Worm (Caenorhabditis elegans) whole organism, late embryonic: ENCODE data around the gene klp-11.
"Not testable (repeated sequence)": the region's sequence is repeated elsewhere in the genome, so short reads cannot be mapped to it uniquely, and the experiment has no call there.

ENCODE experiments used
- T23F11.4 ChIP-seq: fragments of 200-800 bp; sonication (Bioruptor generic); optimal IDR thresholded peaks from 2 replicates; lab custom pipeline; 2018; ENCODE audit warnings: mild to moderate bottlenecking, missing genetic modification characterization, missing compliant biosample characterization
- Y22D7AL.16 ChIP-seq: sonication (generic microtip); optimal IDR thresholded peaks from 2 replicates; lab custom pipeline; 2016; ENCODE audit warnings: missing genetic modification characterization, missing compliant biosample characterization
- ahr-1 ChIP-seq: sonication (generic microtip); optimal IDR thresholded peaks from 2 replicates; lab custom pipeline; 2016; ENCODE audit warnings: missing genetic modification characterization, missing compliant biosample characterization
- ceh-18 ChIP-seq: sonication (generic microtip); optimal IDR thresholded peaks from 2 replicates; lab custom pipeline; 2016; ENCODE audit warnings: missing genetic modification characterization, missing compliant biosample characterization
- ceh-31 ChIP-seq: sonication (generic microtip); optimal IDR thresholded peaks from 2 replicates; lab custom pipeline; 2016; ENCODE audit warnings: missing genetic modification characterization, missing compliant biosample characterization
- dve-1 ChIP-seq: sonication (generic microtip); optimal IDR thresholded peaks from 2 replicates; lab custom pipeline; 2017; ENCODE audit warnings: antibody characterized with exemption, mild to moderate bottlenecking, missing genetic modification characterization, missing compliant biosample characterization
- elt-2 ChIP-seq: sonication (generic microtip); optimal IDR thresholded peaks from 2 replicates; lab custom pipeline; 2016; ENCODE audit warnings: missing genetic modification reagents, missing genetic modification characterization, missing compliant biosample characterization
- elt-4 ChIP-seq: sonication (generic microtip); optimal IDR thresholded peaks from 2 replicates; lab custom pipeline; 2016; ENCODE audit warnings: missing genetic modification characterization, missing compliant biosample characterization
- eyg-1 ChIP-seq: sonication (generic microtip); optimal IDR thresholded peaks from 2 replicates; lab custom pipeline; 2016; ENCODE audit warnings: missing genotype, missing genetic modification characterization, missing compliant biosample characterization
- fax-1 ChIP-seq: sonication (generic microtip); optimal IDR thresholded peaks from 2 replicates; lab custom pipeline; 2016; ENCODE audit warnings: missing genotype, missing genetic modification characterization, missing compliant biosample characterization
- fkh-6 ChIP-seq: sonication (generic microtip); optimal IDR thresholded peaks from 2 replicates; lab custom pipeline; 2016; ENCODE audit warnings: missing genetic modification characterization, missing compliant biosample characterization
- hlh-15 ChIP-seq: sonication (generic microtip); optimal IDR thresholded peaks from 2 replicates; lab custom pipeline; 2016; ENCODE audit warnings: missing genetic modification characterization, missing compliant biosample characterization
- hlh-6 ChIP-seq: sonication (generic microtip); optimal IDR thresholded peaks from 2 replicates; lab custom pipeline; 2016; ENCODE audit warnings: missing genotype, missing genetic modification characterization, missing compliant biosample characterization
- hlh-8 ChIP-seq: sonication (generic microtip); optimal IDR thresholded peaks from 2 replicates; lab custom pipeline; 2016; ENCODE audit warnings: missing genotype, missing genetic modification characterization, missing compliant biosample characterization
- lin-11 ChIP-seq: fragments of 200-800 bp; sonication (Bioruptor generic); optimal IDR thresholded peaks from 2 replicates; lab custom pipeline; 2018; ENCODE audit warnings: mild to moderate bottlenecking, missing genetic modification characterization, missing compliant biosample characterization
- mec-3 ChIP-seq: sonication (generic microtip); optimal IDR thresholded peaks from 2 replicates; lab custom pipeline; 2016; ENCODE audit warnings: borderline replicate concordance, missing genetic modification characterization, missing compliant biosample characterization
- nhr-11 ChIP-seq: fragments of 150-350 bp; optimal IDR thresholded peaks from 2 replicates; lab custom pipeline; 2014; ENCODE audit warnings: missing biosample characterization, missing genetic modification characterization
- npax-4 ChIP-seq: sonication (generic microtip); optimal IDR thresholded peaks from 2 replicates; lab custom pipeline; 2016; ENCODE audit warnings: missing genetic modification characterization, missing compliant biosample characterization
- pat-9 ChIP-seq: fragments of 200-800 bp; sonication (Bioruptor generic); optimal IDR thresholded peaks from 2 replicates; lab custom pipeline; 2018; ENCODE audit warnings: mild to moderate bottlenecking, missing genetic modification characterization, moderate library complexity, missing compliant biosample characterization
- pax-1 ChIP-seq: fragments of 150-350 bp; optimal IDR thresholded peaks from 2 replicates; lab custom pipeline; 2014; ENCODE audit warnings: missing biosample characterization, missing genetic modification characterization
- pqm-1 ChIP-seq: sonication (generic microtip); optimal IDR thresholded peaks from 2 replicates; lab custom pipeline; 2016; ENCODE audit warnings: missing genetic modification characterization, missing compliant biosample characterization
- ref-2 ChIP-seq: sonication (generic microtip); optimal IDR thresholded peaks from 2 replicates; lab custom pipeline; 2016; ENCODE audit warnings: missing genetic modification characterization, missing compliant biosample characterization
- sox-4 ChIP-seq: sonication (generic microtip); optimal IDR thresholded peaks from 2 replicates; lab custom pipeline; 2017; ENCODE audit warnings: mild to moderate bottlenecking, missing genetic modification characterization, inconsistent platforms, missing compliant biosample characterization
- syd-9 ChIP-seq: sonication (generic microtip); optimal IDR thresholded peaks from 2 replicates; lab custom pipeline; 2016; ENCODE audit warnings: mild to moderate bottlenecking, missing genetic modification characterization, moderate library complexity, missing compliant biosample characterization
- tbx-2 ChIP-seq: sonication (generic microtip); optimal IDR thresholded peaks from 2 replicates; lab custom pipeline; 2016; ENCODE audit warnings: missing genetic modification characterization, missing compliant biosample characterization
- tbx-7 ChIP-seq: sonication (generic microtip); optimal IDR thresholded peaks from 2 replicates; lab custom pipeline; 2016; ENCODE audit warnings: missing genotype, missing genetic modification characterization, missing compliant biosample characterization
- ttx-3 ChIP-seq: sonication (generic microtip); optimal IDR thresholded peaks from 2 replicates; lab custom pipeline; 2016; ENCODE audit warnings: missing genetic modification reagents, missing genetic modification characterization, missing compliant biosample characterization
- unc-42 ChIP-seq: sonication (generic microtip); optimal IDR thresholded peaks from 2 replicates; lab custom pipeline; 2016; ENCODE audit warnings: missing genotype, missing genetic modification characterization, missing compliant biosample characterization
- unc-55 ChIP-seq: sonication (generic microtip); optimal IDR thresholded peaks from 2 replicates; lab custom pipeline; 2017; ENCODE audit warnings: missing biosample characterization, missing genetic modification reagents, missing genetic modification characterization
- zip-5 ChIP-seq: sonication (generic microtip); optimal IDR thresholded peaks from 2 replicates; lab custom pipeline; 2016; ENCODE audit warnings: missing genetic modification characterization, missing compliant biosample characterization

The klp-11 gene

DNA sequence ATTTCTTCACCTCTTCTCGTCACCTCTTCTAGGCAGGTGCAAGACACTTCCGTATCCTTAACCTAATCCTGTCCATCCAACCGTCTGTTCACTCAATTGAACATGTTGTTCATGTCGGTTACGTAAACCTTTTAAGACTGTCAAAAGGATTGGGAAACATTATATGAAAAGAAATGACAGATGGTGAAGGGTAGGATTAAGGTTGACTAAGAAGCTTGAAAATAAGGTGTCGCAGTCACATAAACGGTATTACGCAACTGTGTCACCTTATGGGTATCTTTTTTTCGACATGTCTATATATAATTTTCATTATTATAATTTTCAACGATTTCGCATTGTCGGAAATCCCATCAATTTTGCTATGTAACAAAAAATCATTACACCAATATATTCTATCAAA, 39.1 kb downstream of the klp-11 start:
- TF ChIP-seq ahr-1 (no peak), T23F11.4 (GFP tag; lab: Kevin White, UChicago) (no peak), syd-9 (tag; lab: Kevin White, UChicago) (no peak), fkh-6 (tag; lab: Kevin White, UChicago) (no peak), lin-11 (tag; lab: Kevin White, UChicago) (no peak), elt-4 (tag; lab: Kevin White, UChicago) (no peak), unc-42 (no peak), sox-4 (no peak), zip-5 (tag; lab: Kevin White, UChicago) (no peak), Y22D7AL.16 (tag; lab: Kevin White, UChicago) (no peak)

DNA sequence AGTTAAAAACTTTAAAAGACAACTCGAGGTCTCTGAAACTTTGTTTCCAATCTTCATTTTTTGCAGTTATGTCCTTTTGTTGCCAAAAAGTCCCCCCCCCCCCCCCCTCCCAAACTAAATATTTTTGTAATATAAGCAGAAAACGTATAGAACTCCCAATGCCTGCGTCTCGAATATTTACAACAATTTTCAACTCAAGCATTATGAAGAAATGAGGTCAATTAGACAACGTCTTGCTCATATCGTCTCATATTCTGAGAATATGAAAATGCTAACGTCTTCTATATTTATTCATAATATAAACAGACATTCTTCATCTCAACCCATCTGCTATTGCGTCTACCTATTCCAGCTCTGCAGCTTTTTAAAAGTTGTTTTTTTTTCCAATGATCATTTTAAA, 43.7 kb downstream of the klp-11 start, which contains the start of gene H23L24.1:
Gene H23L24.1, plus strand, starts transcription at position 301 of the 400 bp plus-strand sequence.
- TF ChIP-seq ceh-18 (tag; lab: Kevin White, UChicago) (no peak), fax-1 (tag; lab: Kevin White, UChicago) (no peak), pax-1 (no peak)
- TF ChIP-seq, all 69 proteins: peak for 0

DNA sequence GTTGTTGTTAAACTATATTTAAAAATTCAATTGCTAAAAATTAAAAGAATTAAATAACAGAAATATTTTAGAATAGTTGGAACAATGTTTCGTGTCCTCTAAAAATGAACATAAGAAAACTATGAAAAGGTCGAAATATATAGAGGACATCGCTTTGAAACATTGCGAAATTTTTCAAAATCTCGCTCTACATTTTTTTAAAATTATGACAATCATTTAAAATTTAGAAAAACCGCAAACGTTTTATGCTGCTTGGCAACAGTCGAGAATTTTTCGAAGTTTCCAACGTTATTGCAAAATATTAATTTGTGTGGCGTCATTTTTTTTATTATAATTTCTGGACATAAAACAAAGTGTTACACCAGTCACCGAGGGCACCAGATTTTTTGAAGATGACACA, 46.8 kb downstream of the klp-11 start, which contains the start of the genes parg-2 and ipla-5:
Gene parg-2, minus strand, starts transcription at position 101 of the 400 bp plus-strand sequence.
Gene ipla-5, plus strand, starts transcription at position 216 of the 400 bp plus-strand sequence.
- not testable (repeated sequence) for TF ChIP-seq dve-1; hlh-15 (tag; lab: Kevin White, UChicago); tbx-2 (tag; lab: Kevin White, UChicago)

DNA sequence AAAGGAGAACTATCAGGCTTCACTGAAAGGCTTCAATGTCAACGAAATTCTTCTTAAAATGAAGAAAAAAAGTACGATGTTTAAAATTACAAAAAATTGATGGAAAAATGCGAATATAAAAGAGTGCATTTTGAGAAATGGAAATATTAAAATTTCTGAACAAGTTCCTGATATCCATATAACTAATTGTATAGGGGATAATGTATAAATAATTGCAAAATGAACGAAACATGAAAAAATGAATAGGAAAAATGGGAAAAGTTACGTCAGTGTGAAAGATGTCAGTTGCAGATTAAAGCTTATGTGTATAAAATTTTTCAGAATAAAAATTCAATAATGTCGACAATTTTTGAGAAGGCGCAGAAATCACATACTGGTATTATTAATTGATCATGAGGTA, 53.8 kb downstream of the klp-11 start:
- TF ChIP-seq nhr-11 (tag; lab: Kevin White, UChicago) (no peak), pat-9 (tag; lab: Kevin White, UChicago) (no peak), tbx-7 (tag; lab: Kevin White, UChicago) (no peak), hlh-6 (no peak), ref-2 (tag; lab: Kevin White, UChicago) (no peak), ahr-1 (no peak), elt-2 (tag; lab: Kevin White, UChicago) (no peak), eyg-1 (tag; lab: Kevin White, UChicago) (no peak), ttx-3 (tag; lab: Kevin White, UChicago) (no peak), pqm-1 (tag; lab: Kevin White, UChicago) (no peak), zip-5 (tag; lab: Kevin White, UChicago) (no peak), hlh-8 (no peak), npax-4 (tag; lab: Kevin White, UChicago) (no peak), mec-3 (tag; lab: Kevin White, UChicago) (no peak), unc-55 (GFP tag; lab: Kevin White, UChicago) (no peak), ceh-31 (tag; lab: Kevin White, UChicago) (no peak)
- TF ChIP-seq, all 69 proteins: peak for 0
